5 worm cellular contexts compared by ENCODE assay signal in genomic region chrII:12237555-12237954, ce11.
TF ChIP-seq lines count a peak whose summit lies in the region.

No protein-coding gene starts in this region.

TF ChIP-seq in whole organism, L1 larva, 84 proteins besides CTCF, POLR2A, EP300 and RAD21 (continues in another document):
- TF ChIP-seq efl-1 (optimal IDR thresholded peaks at IDR 0.05; lab: Kevin White, UChicago) (no peak), efl-1 (GFP tag; optimal IDR thresholded peaks at IDR 0.05 in 1 of 2; lab: Kevin White, UChicago) (peak in 1 of 2 experiments; percentile 91), xbp-1 (tag; optimal IDR thresholded peaks at IDR 0.05; lab: Kevin White, UChicago) (peak; percentile 94), nhr-71 (tag; optimal IDR thresholded peaks at IDR 0.05; lab: Kevin White, UChicago) (no peak), ztf-11 (tag; optimal IDR thresholded peaks at IDR 0.05; lab: Kevin White, UChicago) (no peak), ama-1 (optimal IDR thresholded peaks at IDR 0.05; lab: Kevin White, UChicago) (no peak), skn-1 (tag; optimal IDR thresholded peaks at IDR 0.05; lab: Kevin White, UChicago) (no peak), tlp-1 (tag; optimal IDR thresholded peaks at IDR 0.05; lab: Kevin White, UChicago) (no peak), lsy-2 (tag; optimal IDR thresholded peaks at IDR 0.05; lab: Kevin White, UChicago) (peak in 1 of 2 experiments; percentile 54), blmp-1 (tag; optimal IDR thresholded peaks at IDR 0.05; lab: Kevin White, UChicago) (peak; percentile 86), snu-23 (GFP tag; optimal IDR thresholded peaks at IDR 0.05; lab: Kevin White, UChicago) (peak; percentile 28), nhr-85 (tag; lab: Kevin White, UChicago) (peak; percentile 40), C16A3.4 (tag; optimal IDR thresholded peaks at IDR 0.05; lab: Kevin White, UChicago) (no peak), elt-3 (tag; optimal IDR thresholded peaks at IDR 0.05; lab: Kevin White, UChicago) (peak in 3 of 6 experiments; percentile 16 to 75 (median 45)), grh-1 (GFP tag; IDR thresholded peaks at IDR 0.05; lab: Robert Waterston, UW) (peak; percentile 83), nhr-28 (tag; optimal IDR thresholded peaks at IDR 0.05; lab: Kevin White, UChicago) (no peak), nhr-47 (tag; optimal IDR thresholded peaks at IDR 0.05; lab: Kevin White, UChicago) (no peak), ztf-4 (tag; optimal IDR thresholded peaks at IDR 0.05; lab: Kevin White, UChicago) (peak; percentile 5), mep-1 (tag; optimal IDR thresholded peaks at IDR 0.05; lab: Kevin White, UChicago) (peak; percentile 14)

TF ChIP-seq in whole organism, L2 larva, 48 proteins besides CTCF, POLR2A, EP300 and RAD21:
- TF ChIP-seq nhr-6 (tag; optimal IDR thresholded peaks at IDR 0.05; lab: Kevin White, UChicago) (no peak), lsy-2 (tag; optimal IDR thresholded peaks at IDR 0.05; lab: Kevin White, UChicago) (peak in 1 of 2 experiments; percentile 67), nhr-237 (tag; optimal IDR thresholded peaks at IDR 0.05; lab: Kevin White, UChicago) (no peak), mab-5 (tag; optimal IDR thresholded peaks at IDR 0.05; lab: Kevin White, UChicago) (no peak), elt-3 (tag; optimal IDR thresholded peaks at IDR 0.05; lab: Kevin White, UChicago) (no peak), elt-1 (tag; optimal IDR thresholded peaks at IDR 0.05; lab: Kevin White, UChicago) (no peak), egl-27 (tag; optimal IDR thresholded peaks at IDR 0.05; lab: Kevin White, UChicago) (peak; percentile 26), gmeb-1 (tag; optimal IDR thresholded peaks at IDR 0.05; lab: Kevin White, UChicago) (no peak), nhr-21 (tag; optimal IDR thresholded peaks at IDR 0.05; lab: Kevin White, UChicago) (peak; percentile 26), fos-1 (tag; optimal IDR thresholded peaks at IDR 0.05; lab: Kevin White, UChicago) (peak; percentile 52), nhr-25 (tag; optimal IDR thresholded peaks at IDR 0.05; lab: Kevin White, UChicago) (peak; percentile 46)

TF ChIP-seq in whole organism, L3 larva, 47 proteins besides CTCF, POLR2A, EP300 and RAD21:
- no peak for TF ChIP-seq ztf-4 (tag; optimal IDR thresholded peaks at IDR 0.05; lab: Kevin White, UChicago)
- TF ChIP-seq nhr-25 (tag; optimal IDR thresholded peaks at IDR 0.05; lab: Kevin White, UChicago): peak; percentile 67
- TF ChIP-seq fkh-2 (tag; optimal IDR thresholded peaks at IDR 0.05; lab: Kevin White, UChicago): no peak
- TF ChIP-seq nhr-23 (tag; optimal IDR thresholded peaks at IDR 0.05; lab: Kevin White, UChicago): peak; percentile 78
- peak; percentile 38 for TF ChIP-seq lin-15B (tag; optimal IDR thresholded peaks at IDR 0.05; lab: Kevin White, UChicago)
- TF ChIP-seq R02D3.7 (tag; optimal IDR thresholded peaks at IDR 0.05; lab: Kevin White, UChicago): no peak
- TF ChIP-seq zag-1 (tag; optimal IDR thresholded peaks at IDR 0.05; lab: Kevin White, UChicago): no peak
- TF ChIP-seq elt-3 (tag; optimal IDR thresholded peaks at IDR 0.05; lab: Kevin White, UChicago): peak in 1 of 3 experiments; percentile 13
- TF ChIP-seq nfya-1 (tag; optimal IDR thresholded peaks at IDR 0.05; lab: Kevin White, UChicago; ENCODE audit: insufficient read depth): peak; percentile 49
- TF ChIP-seq hmg-11 (tag; optimal IDR thresholded peaks at IDR 0.05; lab: Kevin White, UChicago): peak; percentile 22

TF ChIP-seq in whole organism, L4 larva, 104 proteins besides CTCF, POLR2A, EP300 and RAD21:
- TF ChIP-seq daf-12 (tag; optimal IDR thresholded peaks at IDR 0.05; lab: Kevin White, UChicago) (no peak), ama-1 (optimal IDR thresholded peaks at IDR 0.05; lab: Kevin White, UChicago) (no peak), mdt-29 (GFP tag; IDR thresholded peaks at IDR 0.05; lab: Robert Waterston, UW) (no peak), Y5F2A.4 (GFP tag; optimal IDR thresholded peaks at IDR 0.05; lab: Kevin White, UChicago) (no peak), aly-2 (tag; optimal IDR thresholded peaks at IDR 0.05; lab: Kevin White, UChicago) (no peak), jun-1 (tag; optimal IDR thresholded peaks at IDR 0.05; lab: Kevin White, UChicago) (no peak), hif-1 (tag; optimal IDR thresholded peaks at IDR 0.05; lab: Kevin White, UChicago) (no peak), fos-1 (tag; optimal IDR thresholded peaks at IDR 0.05; lab: Kevin White, UChicago) (no peak), nhr-28 (tag; optimal IDR thresholded peaks at IDR 0.05; lab: Kevin White, UChicago) (peak; percentile 55), nhr-237 (tag; optimal IDR thresholded peaks at IDR 0.05; lab: Kevin White, UChicago) (no peak), pha-4 (GFP tag; IDR thresholded peaks at IDR 0.05; lab: Robert Waterston, UW) (no peak), pha-4 (tag; optimal IDR thresholded peaks at IDR 0.05; lab: Kevin White, UChicago) (no peak), lsy-2 (tag; optimal IDR thresholded peaks at IDR 0.05; lab: Kevin White, UChicago) (peak in 1 of 2 experiments; percentile 52), aha-1 (tag; lab: Kevin White, UChicago) (peak; percentile 48), Y48G9A.11 (GFP tag; IDR thresholded peaks at IDR 0.05; lab: Robert Waterston, UW) (no peak), ztf-11 (tag; optimal IDR thresholded peaks at IDR 0.05; lab: Kevin White, UChicago) (no peak), zag-1 (tag; optimal IDR thresholded peaks at IDR 0.05; lab: Kevin White, UChicago) (no peak), lim-7 (GFP tag; IDR thresholded peaks at IDR 0.05; lab: Robert Waterston, UW) (no peak), mxl-2 (GFP tag; conservative IDR thresholded peaks at IDR 0.05; lab: Robert Waterston, UW) (no peak), nhr-76 (tag; optimal IDR thresholded peaks at IDR 0.05; lab: Kevin White, UChicago) (no peak), nhr-102 (tag; optimal IDR thresholded peaks at IDR 0.05; lab: Kevin White, UChicago) (no peak), nhr-25 (tag; optimal IDR thresholded peaks at IDR 0.05; lab: Kevin White, UChicago; ENCODE audit: borderline replicate concordance, insufficient read depth) (no peak), lin-13 (GFP tag; optimal IDR thresholded peaks at IDR 0.05; lab: Kevin White, UChicago) (no peak), ceh-32 (tag; optimal IDR thresholded peaks at IDR 0.05; lab: Kevin White, UChicago; ENCODE audit: poor library complexity) (no peak), nhr-41 (GFP tag; IDR thresholded peaks at IDR 0.05; lab: Robert Waterston, UW) (no peak), nhr-77 (tag; optimal IDR thresholded peaks at IDR 0.05; lab: Kevin White, UChicago) (no peak), unc-62 (GFP tag; optimal IDR thresholded peaks at IDR 0.05 in 1 of 2; lab: Kevin White, UChicago) (peak in 1 of 2 experiments; percentile 85), unc-62 (tag; optimal IDR thresholded peaks at IDR 0.05; lab: Kevin White, UChicago) (no peak), egl-27 (tag; optimal IDR thresholded peaks at IDR 0.05; lab: Kevin White, UChicago) (no peak)

TF ChIP-seq in whole organism, mixed stage, embryonic, 35 proteins besides CTCF, POLR2A, EP300 and RAD21:
- TF ChIP-seq unc-39 (tag; optimal IDR thresholded peaks at IDR 0.05; lab: Kevin White, UChicago): no peak
- TF ChIP-seq ham-2 (GFP tag; optimal IDR thresholded peaks at IDR 0.05; lab: Kevin White, UChicago): peak; percentile 61
- TF ChIP-seq nhr-76 (tag; optimal IDR thresholded peaks at IDR 0.05; lab: Kevin White, UChicago): no peak
- TF ChIP-seq flh-1 (GFP tag; optimal IDR thresholded peaks at IDR 0.05; lab: Kevin White, UChicago): no peak
- no peak for TF ChIP-seq unc-120 (tag; optimal IDR thresholded peaks at IDR 0.05; lab: Kevin White, UChicago; ENCODE audit: poor library complexity, severe bottlenecking)
- no peak for TF ChIP-seq nhr-12 (tag; optimal IDR thresholded peaks at IDR 0.05; lab: Kevin White, UChicago)
- no peak for TF ChIP-seq tbx-8 (GFP tag; optimal IDR thresholded peaks at IDR 0.05; lab: Kevin White, UChicago)
- no peak for TF ChIP-seq ceh-39 (tag; optimal IDR thresholded peaks at IDR 0.05; lab: Kevin White, UChicago)
- peak; percentile 24 for TF ChIP-seq lsy-2 (tag; optimal IDR thresholded peaks at IDR 0.05; lab: Kevin White, UChicago)

Comparison
In these comparisons a context has a peak if more than half of its experiments do, and no peak if none do; other contexts are left out.
1. Of the 29 proteins assayed by ChIP-seq in both whole organism, L4 larva and whole organism, L1 larva: peak only in whole organism, L4 larva: aha-1 and nhr-28; only in whole organism, L1 larva: mep-1; in both: none; in neither: 24; mixed calls (peak in some experiments, not most) for 2.